ENCODE assay signal across 2 worm cellular contexts in genomic region chrV:19094572-19094971, ce11.
TF ChIP-seq lines count a peak whose summit lies in the region.

No protein-coding gene starts in this region.

TF ChIP-seq in whole organism, L4 larva, 104 proteins besides CTCF, POLR2A, EP300 and RAD21:
- TF ChIP-seq Y48G9A.11 (GFP tag; IDR thresholded peaks at IDR 0.05; lab: Robert Waterston, UW), result peak; percentile 92

TF ChIP-seq in whole organism, young adult, 124 proteins besides CTCF, POLR2A, EP300 and RAD21:
- TF ChIP-seq attf-3 (GFP tag; conservative IDR thresholded peaks at IDR 0.05; lab: Robert Waterston, UW), result peak; percentile 69
